Fruit fly (Drosophila melanogaster): ENCODE results near the gene PolrMT.

PolrMT gene

dm6 chr2L:1112641-1113040 is 4.5 kb upstream of the PolrMT start, which contains the start of gene CG14340:
CG14340 (plus strand) TSS chr2L:1112941.
- no peak for TF ChIP-seq cic (GFP tag; optimal IDR thresholded peaks at IDR 0.05)
- no peak for TF ChIP-seq cnc (optimal IDR thresholded peaks at IDR 0.05)
- no peak for TF ChIP-seq CG1620 (GFP tag; optimal IDR thresholded peaks at IDR 0.05)
- no peak for TF ChIP-seq tj (GFP tag; optimal IDR thresholded peaks at IDR 0.05)
- no peak for TF ChIP-seq kay (GFP tag; ENCODE audit: borderline replicate concordance)
- TF ChIP-seq CG11617 (GFP tag; optimal IDR thresholded peaks at IDR 0.05) = no peak
- TF ChIP-seq CG33017 (tag; optimal IDR thresholded peaks at IDR 0.05) = no peak
- TF ChIP-seq pad (GFP tag; optimal IDR thresholded peaks at IDR 0.05) = no peak
- TF ChIP-seq CG5204 (GFP tag; optimal IDR thresholded peaks at IDR 0.05) = no peak
- no peak for TF ChIP-seq Hr96 (GFP tag; optimal IDR thresholded peaks at IDR 0.05)
- no peak for TF ChIP-seq CG7045 (GFP tag; optimal IDR thresholded peaks at IDR 0.05)

DNA sequence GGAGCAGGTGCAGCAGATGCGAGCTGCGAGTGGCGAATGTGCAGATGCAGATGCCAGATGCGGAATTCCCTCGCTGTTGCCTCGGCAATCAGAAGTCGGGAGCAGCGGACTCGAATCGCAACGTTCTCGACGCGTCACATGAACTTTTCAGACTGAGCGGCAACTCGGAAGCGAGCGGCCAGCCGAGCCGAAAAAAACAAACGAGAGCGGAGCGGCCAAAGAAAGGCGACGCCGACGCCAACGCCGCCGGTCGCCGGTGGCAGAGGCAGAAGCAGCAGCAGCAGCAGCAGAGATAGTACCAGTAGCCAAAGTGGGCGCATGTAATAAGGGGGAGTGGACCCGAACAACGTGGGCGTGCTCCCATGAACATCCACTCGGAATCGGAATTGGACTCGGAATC is 5.8 kb downstream of the PolrMT start, which contains the start of gene CG4629:
Gene CG4629, minus strand, starts transcription at position 156 of the 400 bp plus-strand sequence.
- TF ChIP-seq toe (GFP tag; optimal IDR thresholded peaks at IDR 0.05) (no peak), cic (GFP tag; optimal IDR thresholded peaks at IDR 0.05) (peak; percentile 33), Mnt (GFP tag; optimal IDR thresholded peaks at IDR 0.05) (peak; percentile 72), CG1620 (GFP tag; optimal IDR thresholded peaks at IDR 0.05) (no peak), ovo (GFP tag; optimal IDR thresholded peaks at IDR 0.05) (no peak), CG11617 (GFP tag; optimal IDR thresholded peaks at IDR 0.05) (peak; percentile 2), pad (GFP tag; optimal IDR thresholded peaks at IDR 0.05) (peak; percentile 70), kay (GFP tag; ENCODE audit: borderline replicate concordance) (no peak), CG12768 (GFP tag; optimal IDR thresholded peaks at IDR 0.05) (peak; percentile 44), cnc (optimal IDR thresholded peaks at IDR 0.05) (no peak), CG33017 (tag; optimal IDR thresholded peaks at IDR 0.05) (peak; percentile 29), tj (GFP tag; optimal IDR thresholded peaks at IDR 0.05) (peak; percentile 6), CG14711 (tag; optimal IDR thresholded peaks at IDR 0.05) (no peak), Clk (GFP tag; optimal IDR thresholded peaks at IDR 0.05) (no peak), Crg-1 (GFP tag; optimal IDR thresholded peaks at IDR 0.05) (no peak), Hr96 (GFP tag; optimal IDR thresholded peaks at IDR 0.05) (peak; percentile 6)

DNA sequence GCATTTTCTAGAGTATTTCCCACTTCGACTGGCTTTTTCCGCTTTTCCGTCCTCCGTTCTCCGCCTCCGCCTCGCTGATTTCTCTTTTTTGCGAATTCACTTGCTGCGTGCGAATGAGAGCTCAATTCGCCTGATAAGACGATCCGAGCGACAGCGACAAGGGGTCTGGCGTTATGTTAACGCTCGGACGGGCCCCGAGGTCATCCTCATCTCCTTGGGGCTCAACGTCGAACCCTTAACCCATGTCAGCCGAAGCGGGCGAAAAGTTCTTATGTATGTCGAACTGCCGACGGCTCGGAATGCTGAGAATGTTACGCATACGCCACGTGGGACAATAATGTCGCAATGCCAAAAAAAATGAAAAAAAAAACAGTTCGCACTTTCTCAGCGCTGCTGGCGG is 12.7 kb downstream of the PolrMT start:
- TF ChIP-seq Clk (GFP tag; optimal IDR thresholded peaks at IDR 0.05) = no peak
- no peak for TF ChIP-seq tj (GFP tag; optimal IDR thresholded peaks at IDR 0.05)
- TF ChIP-seq CG12768 (GFP tag; optimal IDR thresholded peaks at IDR 0.05) = no peak
- no peak for TF ChIP-seq pad (GFP tag; optimal IDR thresholded peaks at IDR 0.05)
- no peak for TF ChIP-seq kay (GFP tag; ENCODE audit: borderline replicate concordance)
- TF ChIP-seq Crg-1 (GFP tag; optimal IDR thresholded peaks at IDR 0.05) = no peak
- TF ChIP-seq Mnt (GFP tag; optimal IDR thresholded peaks at IDR 0.05) = no peak
- TF ChIP-seq CG7045 (GFP tag; optimal IDR thresholded peaks at IDR 0.05) = no peak
- no peak for TF ChIP-seq bab1 (GFP tag; optimal IDR thresholded peaks at IDR 0.05)
- TF ChIP-seq CG11617 (GFP tag; optimal IDR thresholded peaks at IDR 0.05) = no peak
- TF ChIP-seq Hr96 (GFP tag; optimal IDR thresholded peaks at IDR 0.05) = no peak
- no peak for TF ChIP-seq CG33017 (tag; optimal IDR thresholded peaks at IDR 0.05)
- TF ChIP-seq cnc (optimal IDR thresholded peaks at IDR 0.05) = no peak
- TF ChIP-seq toe (GFP tag; optimal IDR thresholded peaks at IDR 0.05) = no peak
- TF ChIP-seq CG1620 (GFP tag; optimal IDR thresholded peaks at IDR 0.05) = no peak
- no peak for TF ChIP-seq CG5204 (GFP tag; optimal IDR thresholded peaks at IDR 0.05)

DNA sequence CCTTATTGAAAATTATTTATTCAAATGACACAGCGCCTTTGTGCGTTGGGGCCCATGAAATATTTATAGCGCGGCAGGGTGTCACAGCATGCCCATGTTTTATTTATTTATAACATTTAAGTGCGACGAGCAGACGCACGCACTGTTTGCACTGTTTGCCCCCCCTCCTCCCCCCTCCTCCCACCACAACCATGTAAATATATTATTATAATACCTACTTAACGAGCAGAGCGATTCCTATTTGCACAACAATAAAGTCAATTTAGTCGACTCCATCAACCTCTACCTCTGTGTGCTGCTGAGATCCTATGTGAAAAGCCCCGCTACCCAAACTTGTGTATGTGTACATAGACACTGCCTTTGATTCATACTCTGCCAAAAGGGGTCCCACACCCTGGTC is 13.4 kb downstream of the PolrMT start:
- TF ChIP-seq CG1620 (GFP tag; optimal IDR thresholded peaks at IDR 0.05) = no peak
- TF ChIP-seq CG12768 (GFP tag; optimal IDR thresholded peaks at IDR 0.05) = no peak
- TF ChIP-seq cnc (optimal IDR thresholded peaks at IDR 0.05) = no peak
- no peak for TF ChIP-seq pad (GFP tag; optimal IDR thresholded peaks at IDR 0.05)
- TF ChIP-seq CG11617 (GFP tag; optimal IDR thresholded peaks at IDR 0.05) = no peak
- no peak for TF ChIP-seq CG7101 (tag; optimal IDR thresholded peaks at IDR 0.05)
- TF ChIP-seq toe (GFP tag; optimal IDR thresholded peaks at IDR 0.05) = no peak

DNA sequence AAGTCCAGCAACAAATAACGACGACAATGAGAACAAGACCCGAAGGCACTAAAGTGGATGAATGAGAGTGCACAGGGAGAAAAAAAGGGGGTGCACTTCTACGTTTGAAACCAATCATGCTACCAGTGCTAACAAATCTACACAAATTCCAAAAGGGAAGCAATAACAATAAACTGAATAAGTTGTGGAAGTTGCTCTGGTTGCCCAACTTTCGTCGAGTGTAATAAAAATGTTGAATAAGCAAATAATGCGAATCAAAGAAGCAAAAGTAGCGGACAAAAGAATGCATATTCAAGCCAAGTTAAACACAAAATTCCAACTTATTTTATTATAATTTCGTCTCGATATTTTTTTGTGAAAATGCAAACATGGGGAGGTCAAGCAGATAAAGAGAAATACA is 16.5 kb downstream of the PolrMT start:
- no peak for TF ChIP-seq CG5204 (GFP tag; optimal IDR thresholded peaks at IDR 0.05)
- no peak for TF ChIP-seq Mnt (GFP tag; optimal IDR thresholded peaks at IDR 0.05)
- peak; percentile 84 for TF ChIP-seq tj (GFP tag; optimal IDR thresholded peaks at IDR 0.05)
- TF ChIP-seq CG7101 (tag; optimal IDR thresholded peaks at IDR 0.05) = peak; percentile 8
- TF ChIP-seq Crg-1 (GFP tag; optimal IDR thresholded peaks at IDR 0.05) = no peak
- no peak for TF ChIP-seq cnc (optimal IDR thresholded peaks at IDR 0.05)
- TF ChIP-seq bab1 (GFP tag; optimal IDR thresholded peaks at IDR 0.05) = peak; percentile 32
- TF ChIP-seq Hr96 (GFP tag; optimal IDR thresholded peaks at IDR 0.05) = no peak
- TF ChIP-seq pad (GFP tag; optimal IDR thresholded peaks at IDR 0.05) = no peak
- no peak for TF ChIP-seq CG14711 (tag; optimal IDR thresholded peaks at IDR 0.05)
- TF ChIP-seq CG33017 (tag; optimal IDR thresholded peaks at IDR 0.05) = no peak
- no peak for TF ChIP-seq kay (GFP tag; ENCODE audit: borderline replicate concordance)
- TF ChIP-seq CG11617 (GFP tag; optimal IDR thresholded peaks at IDR 0.05) = no peak
- TF ChIP-seq CG7045 (GFP tag; optimal IDR thresholded peaks at IDR 0.05) = no peak

dm6 chr2L:1086312-1086906 is 21.8 kb downstream of the PolrMT start:
- TF ChIP-seq CG33017 (tag; optimal IDR thresholded peaks at IDR 0.05) (peak; percentile 31), CG1620 (GFP tag; optimal IDR thresholded peaks at IDR 0.05) (no peak), CG7045 (GFP tag; optimal IDR thresholded peaks at IDR 0.05) (peak; percentile 73), CG11617 (GFP tag; optimal IDR thresholded peaks at IDR 0.05) (no peak), ovo (GFP tag; optimal IDR thresholded peaks at IDR 0.05) (no peak), CG12768 (GFP tag; optimal IDR thresholded peaks at IDR 0.05) (peak; percentile 55), Clk (GFP tag; optimal IDR thresholded peaks at IDR 0.05) (no peak), kay (GFP tag; ENCODE audit: borderline replicate concordance) (no peak), toe (GFP tag; optimal IDR thresholded peaks at IDR 0.05) (no peak), cic (GFP tag; optimal IDR thresholded peaks at IDR 0.05) (no peak), Hr96 (GFP tag; optimal IDR thresholded peaks at IDR 0.05) (peak; percentile 37), pad (GFP tag; optimal IDR thresholded peaks at IDR 0.05) (peak; percentile 2), Crg-1 (GFP tag; optimal IDR thresholded peaks at IDR 0.05) (no peak), tj (GFP tag; optimal IDR thresholded peaks at IDR 0.05) (peak; percentile 23), Mnt (GFP tag; optimal IDR thresholded peaks at IDR 0.05) (no peak), CG14711 (tag; optimal IDR thresholded peaks at IDR 0.05) (peak; percentile 31), cnc (optimal IDR thresholded peaks at IDR 0.05) (no peak), bab1 (GFP tag; optimal IDR thresholded peaks at IDR 0.05) (no peak), CG7101 (tag; optimal IDR thresholded peaks at IDR 0.05) (no peak), CG5204 (GFP tag; optimal IDR thresholded peaks at IDR 0.05) (no peak)

Data from whole organism, adult.